Worm (Caenorhabditis elegans) whole organism, young adult: ENCODE data around the gene sre-38.

Experiments used
- B0019.2 ChIP-seq: fragments of 200-800 bp; sonication (Bioruptor generic); conservative IDR thresholded peaks from 2 replicates; pipeline ENCODE4 v1.3.6; 2022; ENCODE audit warnings: missing genetic modification reagents, missing genetic modification characterization, missing compliant biosample characterization
- C06A6.2 ChIP-seq: fragments of 200-800 bp; sonication (Bioruptor generic); conservative IDR thresholded peaks from 2 replicates; pipeline ENCODE4 v1.3.6; 2022; ENCODE audit warnings: missing genetic modification characterization, missing compliant biosample characterization
- F22D6.2 ChIP-seq: sonication (generic microtip); optimal IDR thresholded peaks from 2 replicates; lab custom pipeline; 2016; ENCODE audit warnings: mild to moderate bottlenecking, missing genetic modification characterization, missing compliant biosample characterization
- F52B5.7 ChIP-seq: sonication (generic microtip); optimal IDR thresholded peaks from 2 replicates; lab custom pipeline; 2016; ENCODE audit warnings: mild to moderate bottlenecking, missing genetic modification characterization, missing compliant biosample characterization
- Y53G8AR.9 ChIP-seq: fragments of 200-800 bp; sonication (Bioruptor generic); conservative IDR thresholded peaks from 2 replicates; pipeline ENCODE4 v1.3.6; 2022; ENCODE audit warnings: missing genetic modification reagents, missing genetic modification characterization, missing compliant biosample characterization
- Y67H2A.10 ChIP-seq: fragments of 200-800 bp; sonication (Bioruptor generic); conservative IDR thresholded peaks from 2 replicates; pipeline ENCODE4 v1.3.6; 2022; ENCODE audit warnings: missing genetic modification reagents, missing genetic modification characterization, missing compliant biosample characterization
- Y79H2A.3 ChIP-seq: fragments of 200-800 bp; sonication (Bioruptor generic); conservative IDR thresholded peaks from 2 replicates; pipeline ENCODE4 v1.3.6; 2022; ENCODE audit warnings: missing genetic modification reagents, missing genetic modification characterization, missing compliant biosample characterization
- Y95B8A.8 ChIP-seq: fragments of 200-800 bp; sonication (Bioruptor generic); IDR thresholded peaks from 2 replicates; pipeline ENCODE4 v1.3.6; 2022; ENCODE audit warnings: missing genetic modification reagents, missing genetic modification characterization, missing compliant biosample characterization
- atf-7 ChIP-seq: sonication (generic microtip); optimal IDR thresholded peaks from 2 replicates; lab custom pipeline; 2017; ENCODE audit warnings: mild to moderate bottlenecking, missing genetic modification characterization, missing compliant biosample characterization
- bed-2 ChIP-seq: fragments of 200-800 bp; sonication (Bioruptor generic); IDR thresholded peaks from 2 replicates; pipeline ENCODE4 v1.3.6; 2022; ENCODE audit warnings: missing genetic modification reagents, missing genetic modification characterization, missing compliant biosample characterization
- ceh-58 ChIP-seq: fragments of 200-800 bp; sonication (Bioruptor generic); IDR thresholded peaks from 2 replicates; pipeline ENCODE4 v1.3.6; 2022; ENCODE audit warnings: missing genetic modification characterization, missing compliant biosample characterization
- ceh-79 ChIP-seq: sonication (generic microtip); optimal IDR thresholded peaks from 2 replicates; lab custom pipeline; 2017; ENCODE audit warnings: mild to moderate bottlenecking, missing genetic modification characterization, missing compliant biosample characterization
- ceh-91 ChIP-seq: fragments of 200-800 bp; sonication (Bioruptor generic); IDR thresholded peaks from 2 replicates; pipeline ENCODE4 v1.3.6; 2022; ENCODE audit warnings: missing genetic modification reagents, missing genetic modification characterization, missing compliant biosample characterization
- dox-1 ChIP-seq: fragments of 200-800 bp; sonication (Bioruptor generic); IDR thresholded peaks from 2 replicates; pipeline ENCODE4 v1.3.6; 2022; ENCODE audit warnings: missing genetic modification reagents, missing genetic modification characterization, missing compliant biosample characterization
- egl-18 ChIP-seq: fragments of 200-800 bp; sonication (Bioruptor generic); IDR thresholded peaks from 2 replicates; pipeline ENCODE4 v1.3.6; 2022; ENCODE audit warnings: missing genetic modification reagents, missing genetic modification characterization, missing compliant biosample characterization
- egl-44 ChIP-seq: fragments of 200-800 bp; sonication (Bioruptor generic); IDR thresholded peaks from 2 replicates; pipeline ENCODE4 v1.3.6; 2022; ENCODE audit warnings: missing genetic modification reagents, missing genetic modification characterization, missing compliant biosample characterization
- egrh-3 ChIP-seq: fragments of 200-800 bp; sonication (Bioruptor generic); IDR thresholded peaks from 2 replicates; pipeline ENCODE4 v1.3.6; 2022; ENCODE audit warnings: missing genetic modification reagents, missing genetic modification characterization, missing compliant biosample characterization
- ets-4 ChIP-seq: fragments of 200-800 bp; sonication (Bioruptor generic); optimal IDR thresholded peaks from 2 replicates; lab custom pipeline; 2018; ENCODE audit warnings: mild to moderate bottlenecking, missing genetic modification characterization, missing compliant biosample characterization
- gei-17 ChIP-seq: fragments of 200-800 bp; sonication (Bioruptor generic); optimal IDR thresholded peaks from 2 replicates; lab custom pipeline; 2018; ENCODE audit warnings: mild to moderate bottlenecking, missing genetic modification characterization, missing compliant biosample characterization
- hlh-12 ChIP-seq: sonication (generic microtip); optimal IDR thresholded peaks from 2 replicates; lab custom pipeline; 2016; ENCODE audit warnings: missing genetic modification characterization, missing compliant biosample characterization
- hlh-26 ChIP-seq: fragments of 200-800 bp; sonication (Bioruptor generic); conservative IDR thresholded peaks from 2 replicates; pipeline ENCODE4 v1.3.6; 2022; ENCODE audit warnings: missing genetic modification reagents, missing genetic modification characterization, missing compliant biosample characterization
- hmg-20 ChIP-seq: fragments of 200-800 bp; sonication (Bioruptor generic); IDR thresholded peaks from 2 replicates; pipeline ENCODE4 v1.3.6; 2022; ENCODE audit warnings: missing genetic modification reagents, missing genetic modification characterization, missing compliant biosample characterization
- hrde-1 ChIP-seq: sonication (generic microtip); optimal IDR thresholded peaks from 2 replicates; lab custom pipeline; 2016; ENCODE audit warnings: missing genetic modification characterization, mild to moderate bottlenecking, missing compliant biosample characterization, moderate library complexity, missing genotype, missing genetic modification reagents, borderline replicate concordance
- let-607 ChIP-seq, 2 experiments: fragments of 200-800 bp in 1 of 2; sonication (Bioruptor generic) in 1 of 2; sonication (generic microtip) in 1 of 2; optimal IDR thresholded peaks; 2 replicates each; lab custom pipeline; 2016 to 2018; ENCODE audit warnings: mild to moderate bottlenecking in 2 of 2, missing compliant biosample characterization in 2 of 2, missing genetic modification characterization in 2 of 2, moderate library complexity in 2 of 2, missing genotype in 1 of 2
- lin-54 ChIP-seq: fragments of 200-800 bp; sonication (Bioruptor generic); optimal IDR thresholded peaks from 2 replicates; lab custom pipeline; 2018; ENCODE audit warnings: mild to moderate bottlenecking, missing genetic modification characterization, missing compliant biosample characterization
- lir-1 ChIP-seq: fragments of 200-800 bp; sonication (Bioruptor generic); conservative IDR thresholded peaks from 2 replicates; pipeline ENCODE4 v1.3.6; 2022; ENCODE audit warnings: missing genetic modification reagents, missing genetic modification characterization, missing compliant biosample characterization
- lsy-27 ChIP-seq: sonication (generic microtip); optimal IDR thresholded peaks from 2 replicates; lab custom pipeline; 2017; ENCODE audit warnings: missing genetic modification characterization, mild to moderate bottlenecking, missing compliant biosample characterization, antibody characterized with exemption, missing genotype, borderline replicate concordance; ENCODE audit not compliant: insufficient read depth
- madf-10 ChIP-seq: sonication (generic microtip); optimal IDR thresholded peaks from 2 replicates; lab custom pipeline; 2016; ENCODE audit warnings: mild to moderate bottlenecking, missing genetic modification characterization, missing compliant biosample characterization
- mxl-1 ChIP-seq: sonication (generic microtip); optimal IDR thresholded peaks from 2 replicates; lab custom pipeline; 2016; ENCODE audit warnings: missing genetic modification characterization, missing compliant biosample characterization
- rcor-1 ChIP-seq: fragments of 200-800 bp; sonication (Bioruptor generic); IDR thresholded peaks from 2 replicates; pipeline ENCODE4 v1.3.6; 2022; ENCODE audit warnings: missing genetic modification reagents, missing genetic modification characterization, missing compliant biosample characterization
- rpc-1 ChIP-seq, 2 experiments: fragments of 150-350 bp in 1 of 2; sonication (generic microtip) in 1 of 2; optimal IDR thresholded peaks; 2 replicates each; lab custom pipeline; 2014 to 2018; ENCODE audit warnings: missing biosample characterization in 1 of 2, missing genetic modification characterization in 1 of 2, missing genetic modification reagents in 1 of 2, missing genotype in 1 of 2
- snpc-4 ChIP-seq, 5 experiments: fragments of 150-350 bp in 1 of 5; sonication (generic microtip) in 4 of 5; optimal IDR thresholded peaks; 2 replicates each; lab custom pipeline; 2014 to 2018; ENCODE audit warnings: missing genetic modification characterization in 5 of 5, missing biosample characterization in 3 of 5, antibody characterized with exemption in 2 of 5, mild to moderate bottlenecking in 2 of 5, missing compliant biosample characterization in 2 of 5, missing genotype in 2 of 5, moderate library complexity in 2 of 5, missing genetic modification reagents in 1 of 5
- sptf-2 ChIP-seq: fragments of 200-800 bp; sonication (Bioruptor generic); optimal IDR thresholded peaks from 2 replicates; lab custom pipeline; 2018; ENCODE audit warnings: mild to moderate bottlenecking, missing genetic modification characterization, missing compliant biosample characterization
- unc-130 ChIP-seq: sonication (generic microtip); optimal IDR thresholded peaks from 2 replicates; lab custom pipeline; 2016; ENCODE audit warnings: missing genetic modification reagents, missing genetic modification characterization, missing compliant biosample characterization
- unc-62 ChIP-seq: fragments of 150-350 bp; optimal IDR thresholded peaks from 2 replicates; lab custom pipeline; 2014; ENCODE audit warnings: missing biosample characterization, missing genetic modification reagents, missing genetic modification characterization
- xnd-1 ChIP-seq: sonication (generic microtip); optimal IDR thresholded peaks from 2 replicates; lab custom pipeline; 2016; ENCODE audit warnings: missing genotype, missing genetic modification reagents, missing genetic modification characterization, missing compliant biosample characterization
- ztf-28 ChIP-seq: fragments of 200-800 bp; sonication (Bioruptor generic); IDR thresholded peaks from 2 replicates; pipeline ENCODE4 v1.3.6; 2022; ENCODE audit warnings: missing genetic modification reagents, missing genetic modification characterization, missing compliant biosample characterization
- ztf-3 ChIP-seq: fragments of 200-800 bp; sonication (Bioruptor generic); optimal IDR thresholded peaks from 2 replicates; lab custom pipeline; 2018; ENCODE audit warnings: mild to moderate bottlenecking, missing genetic modification characterization, missing compliant biosample characterization

sre-38 gene

DNA sequence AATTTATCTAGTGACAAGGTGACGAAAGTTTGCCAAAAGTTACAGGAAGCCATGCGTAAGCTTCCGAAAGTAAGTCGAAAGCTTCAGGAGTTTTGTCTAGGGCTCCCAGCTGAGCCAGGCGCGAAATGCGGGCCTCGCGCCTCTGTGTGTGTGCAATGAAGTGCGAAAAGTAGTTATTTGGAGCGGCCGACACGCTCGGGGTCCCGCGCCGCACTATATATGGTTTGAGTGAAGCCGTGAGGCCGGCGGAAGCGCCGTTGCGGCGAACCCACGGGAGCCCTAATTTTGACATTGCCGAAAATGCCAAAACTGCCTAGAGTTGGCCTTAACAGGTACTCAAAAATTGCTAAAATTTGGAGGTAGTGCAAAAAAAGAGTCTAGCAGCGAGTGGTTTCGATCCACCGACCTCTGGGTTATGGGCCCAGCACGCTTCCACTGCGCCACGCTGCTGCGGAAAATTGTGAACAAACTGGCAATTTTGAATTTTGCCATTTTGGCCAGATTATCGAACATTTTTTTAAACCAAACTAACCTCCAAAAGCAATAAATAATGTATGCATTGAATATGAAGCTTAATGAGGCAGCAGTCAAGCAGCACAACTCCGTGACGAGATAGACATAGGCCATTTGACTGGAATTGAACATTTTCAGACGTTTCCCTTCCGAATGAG lies 22.0 kb upstream of the sre-38 start (continued):
- 0 out of 2 replicates have a peak, but pooled peaks have one; percentile 13 for TF ChIP-seq ztf-28
- TF ChIP-seq lin-54, result no peak
- TF ChIP-seq madf-10 (tag; lab: Kevin White, UChicago), result no peak
- no peak for TF ChIP-seq atf-7
- TF ChIP-seq unc-62 (GFP tag; lab: Kevin White, UChicago), result no peak
- TF ChIP-seq snpc-4 (GFP tag; optimal IDR thresholded peaks at IDR 0.05; lab: Kevin White, UChicago), result no peak
- TF ChIP-seq snpc-4 (tag; optimal IDR thresholded peaks at IDR 0.05; lab: Kevin White, UChicago), result peak in 2 of 4 experiments; percentile 36 to 75
- TF ChIP-seq rpc-1 (optimal IDR thresholded peaks at IDR 0.05; lab: Kevin White, UChicago), result peak; percentile 62
- TF ChIP-seq rpc-1 (tag; optimal IDR thresholded peaks at IDR 0.05; lab: Kevin White, UChicago), result peak; percentile 75

DNA sequence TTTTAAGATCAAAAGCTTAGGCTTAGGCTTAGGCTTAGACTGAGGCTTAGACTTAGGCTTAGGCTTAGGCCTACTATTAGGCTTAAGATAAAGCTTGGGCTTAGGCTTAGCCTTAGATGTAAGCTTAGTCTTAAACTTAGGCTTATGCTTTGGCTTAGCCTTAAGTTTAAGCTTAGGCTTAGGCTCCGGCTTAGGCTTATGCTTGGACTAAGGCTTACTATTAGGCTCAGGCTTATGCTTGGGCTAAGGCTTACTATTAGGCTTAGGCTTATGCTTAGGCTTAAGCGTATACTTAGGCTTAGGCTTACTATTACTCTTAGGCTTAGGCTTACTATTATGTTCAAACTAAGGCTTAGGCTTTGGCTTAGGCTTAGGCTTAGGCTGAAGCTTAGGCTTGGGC lies 20.7 kb upstream of the sre-38 start:
- TF ChIP-seq Y67H2A.10 (GFP tag; lab: Robert Waterston, UW), result no peak
- TF ChIP-seq lir-1 (GFP tag; lab: Robert Waterston, UW), result no peak
- no peak for TF ChIP-seq Y79H2A.3 (GFP tag; lab: Robert Waterston, UW)
- TF ChIP-seq lsy-27 (tag; lab: Kevin White, UChicago), result no peak
- no peak for TF ChIP-seq bed-2
- no peak for TF ChIP-seq egl-18 (GFP tag; lab: Robert Waterston, UW)
- TF ChIP-seq Y53G8AR.9 (GFP tag; lab: Robert Waterston, UW), result no peak
- TF ChIP-seq B0019.2 (GFP tag; lab: Robert Waterston, UW), result no peak
- TF ChIP-seq hlh-12 (tag; lab: Kevin White, UChicago), result no peak
- TF ChIP-seq unc-130 (GFP tag; lab: Kevin White, UChicago), result no peak
- no peak for TF ChIP-seq hrde-1 (tag; lab: Kevin White, UChicago)
- TF ChIP-seq ets-4 (GFP tag; lab: Kevin White, UChicago), result no peak
- no peak for TF ChIP-seq let-607 (tag; optimal IDR thresholded peaks at IDR 0.05; lab: Kevin White, UChicago)
- no peak for TF ChIP-seq hmg-20 (GFP tag; lab: Robert Waterston, UW)
- TF ChIP-seq lin-54, result no peak
- TF ChIP-seq ztf-3 (GFP tag; lab: Kevin White, UChicago), result no peak
- no peak for TF ChIP-seq hlh-26 (GFP tag; lab: Robert Waterston, UW)
- TF ChIP-seq snpc-4 (GFP tag; optimal IDR thresholded peaks at IDR 0.05; lab: Kevin White, UChicago), result no peak
- TF ChIP-seq snpc-4 (tag; optimal IDR thresholded peaks at IDR 0.05; lab: Kevin White, UChicago), result no peak
- TF ChIP-seq xnd-1 (tag; lab: Kevin White, UChicago), result no peak
- TF ChIP-seq rcor-1 (GFP tag; lab: Robert Waterston, UW), result no peak
- TF ChIP-seq, all 124 proteins: peak for 0

DNA sequence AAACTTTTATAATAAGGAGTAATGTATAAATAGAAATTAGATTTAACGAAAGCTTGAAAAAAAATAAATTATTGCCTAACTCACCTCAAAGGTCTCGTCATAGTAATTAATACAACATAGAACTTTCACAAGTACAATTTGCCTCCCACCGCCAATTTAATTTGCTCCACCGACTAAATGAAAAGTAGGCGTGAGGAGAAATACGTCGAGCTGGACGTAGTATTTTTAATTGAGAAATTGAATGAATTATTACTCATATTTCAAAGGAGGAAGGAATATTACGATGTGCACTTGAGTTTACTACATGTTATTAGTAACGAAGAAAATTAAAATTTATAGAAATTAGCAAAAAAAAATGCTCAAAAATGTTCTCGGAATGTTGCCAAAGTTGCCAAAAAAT lies 18.9 kb upstream of the sre-38 start, which contains the start of gene Y57A10C.9:
Gene Y57A10C.9, minus strand, starts transcription at position 101 of the 400 bp plus-strand sequence.
- TF ChIP-seq ceh-58 (GFP tag; lab: Robert Waterston, UW) (no peak), egl-44 (no peak), C06A6.2 (GFP tag; lab: Robert Waterston, UW) (no peak), madf-10 (tag; lab: Kevin White, UChicago) (no peak), sptf-2 (no peak), ceh-79 (tag; lab: Kevin White, UChicago) (no peak), egrh-3 (no peak), gei-17 (no peak), dox-1 (GFP tag; lab: Robert Waterston, UW) (no peak), F52B5.7 (tag; lab: Kevin White, UChicago) (no peak), mxl-1 (tag; lab: Kevin White, UChicago) (no peak), ets-4 (GFP tag; lab: Kevin White, UChicago) (no peak), egl-18 (GFP tag; lab: Robert Waterston, UW) (no peak), atf-7 (no peak), ceh-91 (GFP tag; lab: Robert Waterston, UW) (no peak), Y95B8A.8 (GFP tag; lab: Robert Waterston, UW) (no peak), hmg-20 (GFP tag; lab: Robert Waterston, UW) (no peak), F22D6.2 (tag; lab: Kevin White, UChicago) (no peak)
